Worm (Caenorhabditis elegans): ENCODE results near the gene trmt-10C.2.

DNA sequence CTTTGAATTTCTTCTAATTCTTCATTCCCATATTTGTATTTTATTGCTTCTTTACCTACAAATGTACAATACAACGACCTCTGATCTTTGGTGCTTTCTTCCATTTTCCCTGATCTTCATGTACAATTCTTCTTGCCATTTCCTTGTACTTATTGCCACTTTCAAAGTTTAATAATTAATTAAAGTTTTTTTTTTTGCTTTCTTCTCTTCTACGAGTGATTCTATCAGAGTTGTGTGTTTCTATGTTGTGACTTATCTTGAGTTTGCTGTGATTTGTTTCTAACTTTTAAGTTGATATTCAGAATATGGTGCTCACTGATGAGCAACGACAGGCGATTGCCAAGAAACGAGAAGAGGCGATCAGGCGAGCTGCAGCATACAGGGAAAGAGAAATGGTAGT, 44.6 kb downstream of the trmt-10C.2 start, which contains the start of gene smrc-1:
- no peak for TF ChIP-seq ceh-9 (tag; optimal IDR thresholded peaks at IDR 0.05)
- TF ChIP-seq pqm-1 (tag; optimal IDR thresholded peaks at IDR 0.05), result no peak
- TF ChIP-seq unc-39 (tag; optimal IDR thresholded peaks at IDR 0.05), result no peak
- no peak for TF ChIP-seq nhr-12 (tag; optimal IDR thresholded peaks at IDR 0.05)
- TF ChIP-seq unc-62 (GFP tag; optimal IDR thresholded peaks at IDR 0.05), result no peak
- TF ChIP-seq snpc-4 (tag; optimal IDR thresholded peaks at IDR 0.05), result no peak
- no peak for TF ChIP-seq nhr-237 (tag; optimal IDR thresholded peaks at IDR 0.05)
- no peak for TF ChIP-seq lsy-12 (tag; optimal IDR thresholded peaks at IDR 0.05)
- no peak for TF ChIP-seq nhr-28 (tag; optimal IDR thresholded peaks at IDR 0.05)
- no peak for TF ChIP-seq ceh-82 (tag; optimal IDR thresholded peaks at IDR 0.05)
- no peak for TF ChIP-seq ZK546.5 (tag; optimal IDR thresholded peaks at IDR 0.05)
- no peak for TF ChIP-seq egl-5 (tag; optimal IDR thresholded peaks at IDR 0.05)
- no peak for TF ChIP-seq ztf-11 (tag; optimal IDR thresholded peaks at IDR 0.05)
